Fruit fly (Drosophila melanogaster) whole organism: ENCODE data around the gene CG8360.

Experiments used
- CG8478 ChIP-seq: fragments of >200 bp; optimal IDR thresholded peaks from 2 replicates; lab custom pipeline; 2018; ENCODE audit warnings: inconsistent platforms
- Dll ChIP-seq: fragments of >200 bp; optimal IDR thresholded peaks from 2 replicates; lab custom pipeline; 2017
- EcR ChIP-seq, 2 experiments: fragments of >200 bp; optimal IDR thresholded peaks; 2 replicates each; lab custom pipeline; 2017; ENCODE audit warnings: missing biosample characterization in 2 of 2, missing genetic modification characterization in 2 of 2, missing genetic modification reagents in 2 of 2
- pan ChIP-seq: fragments of >200 bp; optimal IDR thresholded peaks from 2 replicates; lab custom pipeline; 2017
- psq ChIP-seq: fragments of >200 bp; optimal IDR thresholded peaks from 2 replicates; lab custom pipeline; 2017
- usp ChIP-seq: fragments of >200 bp; optimal IDR thresholded peaks from 2 replicates; lab custom pipeline; 2017; ENCODE audit warnings: missing biosample characterization, missing genetic modification characterization, mixed read lengths

- TF ChIP-seq Dll (lab: Kevin White, UChicago) (no peak), psq (lab: Kevin White, UChicago) (no peak), usp (GFP tag; lab: Kevin White, UChicago) (no peak), pan (lab: Kevin White, UChicago) (no peak), EcR (GFP tag; optimal IDR thresholded peaks at IDR 0.05; lab: Kevin White, UChicago) (no peak), CG8478 (lab: Kevin White, UChicago) (no peak)
Observed at dm6 chr2L:8255406-8255805, 42.6 kb downstream of the CG8360 start.
